Worm (Caenorhabditis elegans) whole organism, midembryonic: ENCODE results near the gene nex-3.

ENCODE experiments used
- T22C8.4 ChIP-seq: fragments of 200-800 bp; sonication (Bioruptor generic); IDR thresholded peaks from 2 replicates; pipeline ENCODE4 v1.3.6; 2022; ENCODE audit warnings: missing genetic modification characterization, missing compliant biosample characterization
- cog-1 ChIP-seq: sonication (generic microtip); optimal IDR thresholded peaks from 2 replicates; lab custom pipeline; 2016; ENCODE audit warnings: missing genetic modification characterization, missing compliant biosample characterization
- flt-1 ChIP-seq: fragments of 200-800 bp; sonication (Bioruptor generic); IDR thresholded peaks from 2 replicates; pipeline ENCODE4 v1.3.6; 2022; ENCODE audit warnings: missing genetic modification characterization, missing compliant biosample characterization
- med-1 ChIP-seq: sonication (generic microtip); optimal IDR thresholded peaks from 2 replicates; lab custom pipeline; 2017; ENCODE audit warnings: missing genetic modification characterization, mild to moderate bottlenecking, missing compliant biosample characterization, antibody characterized with exemption, missing genetic modification reagents; ENCODE audit not compliant: insufficient read depth
- ref-1 ChIP-seq: fragments of 200-800 bp; sonication (Bioruptor generic); conservative IDR thresholded peaks from 2 replicates; pipeline ENCODE4 v1.3.6; 2022; ENCODE audit warnings: missing genetic modification reagents, missing genetic modification characterization, missing compliant biosample characterization
- tab-1 ChIP-seq: fragments of 200-800 bp; sonication (Bioruptor generic); IDR thresholded peaks from 2 replicates; pipeline ENCODE4 v1.3.6; 2022; ENCODE audit warnings: missing genetic modification characterization, missing compliant biosample characterization
- ztf-29 ChIP-seq: fragments of 200-800 bp; sonication (Bioruptor generic); IDR thresholded peaks from 2 replicates; pipeline ENCODE4 v1.3.6; 2022; ENCODE audit warnings: missing genetic modification reagents, missing genetic modification characterization, missing compliant biosample characterization

ce11 chrIII:4491164-4492144 lies 49.6 kb downstream of the nex-3 start:
- TF ChIP-seq flt-1 (no peak), ztf-29 (GFP tag; lab: Robert Waterston, UW) (no peak), tab-1 (no peak), ref-1 (GFP tag; lab: Robert Waterston, UW) (no peak), cog-1 (tag; lab: Kevin White, UChicago) (no peak), med-1 (GFP tag; lab: Kevin White, UChicago) (no peak), T22C8.4 (GFP tag; lab: Robert Waterston, UW) (no peak)
